Fruit fly (Drosophila melanogaster) whole organism, wandering third instar larva: ENCODE data around the gene CG5953.
A peak's percentile ranks its signal among the peaks of the same experiment; 100 is the strongest.

Experiments used
- Abd-B ChIP-seq: fragments of >200 bp; optimal IDR thresholded peaks from 2 replicates; lab custom pipeline; 2017; ENCODE audit warnings: missing biosample characterization, missing genetic modification characterization
- CG32264 ChIP-seq: fragments of 200-800 bp; sonication (Bioruptor generic); optimal IDR thresholded peaks from 2 replicates; lab custom pipeline; 2016; ENCODE audit warnings: missing biosample characterization, missing genetic modification characterization
- CG9705 ChIP-seq: fragments of 200-800 bp; sonication (Bioruptor generic); optimal IDR thresholded peaks from 2 replicates; lab custom pipeline; 2018; ENCODE audit warnings: missing biosample characterization, mild to moderate bottlenecking, missing genetic modification characterization
- CrebA ChIP-seq: fragments of 200-800 bp; sonication (Bioruptor generic); optimal IDR thresholded peaks from 2 replicates; lab custom pipeline; 2016; ENCODE audit warnings: missing biosample characterization, mild to moderate bottlenecking, missing genetic modification characterization, borderline replicate concordance
- Dfd ChIP-seq: fragments of >200 bp; optimal IDR thresholded peaks from 2 replicates; lab custom pipeline; 2017; ENCODE audit warnings: missing biosample characterization, missing genetic modification characterization
- Dif ChIP-seq: fragments of 200-275, 200-300 bp; sonication (Bioruptor generic); optimal IDR thresholded peaks from 2 replicates; lab custom pipeline; 2018; ENCODE audit warnings: missing biosample characterization, missing genetic modification characterization; ENCODE audit not compliant: partially characterized antibody
- GATAd ChIP-seq: sonication (Bioruptor generic); optimal IDR thresholded peaks from 2 replicates; lab custom pipeline; 2016; ENCODE audit warnings: missing biosample characterization, missing genetic modification characterization
- HLH106 ChIP-seq: fragments of 200-800 bp; optimal IDR thresholded peaks from 3 replicates; lab custom pipeline; 2019; ENCODE audit warnings: missing biosample characterization, mild to moderate bottlenecking, missing genetic modification characterization, moderate library complexity
- Hnf4 ChIP-seq: fragments of 200-800 bp; sonication (Bioruptor generic); optimal IDR thresholded peaks from 2 replicates; lab custom pipeline; 2016; ENCODE audit warnings: missing biosample characterization, mild to moderate bottlenecking, missing genetic modification characterization
- Hr78 ChIP-seq: fragments of >200 bp; optimal IDR thresholded peaks from 2 replicates; lab custom pipeline; 2017; ENCODE audit warnings: missing biosample characterization, missing genetic modification characterization
- Hr83 ChIP-seq: fragments of 200-300 bp; sonication (Bioruptor generic); optimal IDR thresholded peaks from 2 replicates; lab custom pipeline; 2016; ENCODE audit warnings: missing biosample characterization, mild to moderate bottlenecking, missing genetic modification characterization, moderate library complexity; ENCODE audit not compliant: poor library complexity, severe bottlenecking
- Jra ChIP-seq: sonication (Bioruptor generic); optimal IDR thresholded peaks from 2 replicates; lab custom pipeline; 2016; ENCODE audit warnings: missing biosample characterization, missing genetic modification characterization
- Mio ChIP-seq: sonication (Bioruptor generic); optimal IDR thresholded peaks from 2 replicates; lab custom pipeline; 2016; ENCODE audit warnings: missing biosample characterization, missing genetic modification characterization
- Myc ChIP-seq: fragments of >200 bp; optimal IDR thresholded peaks from 2 replicates; lab custom pipeline; 2017
- N ChIP-seq: fragments of >200 bp; optimal IDR thresholded peaks from 2 replicates; lab custom pipeline; 2018; ENCODE audit warnings: missing biosample characterization, missing external identifiers, missing genetic modification characterization
- OdsH ChIP-seq: fragments of 200-800 bp; sonication (Bioruptor generic); optimal IDR thresholded peaks from 2 replicates; lab custom pipeline; 2016; ENCODE audit warnings: missing biosample characterization, mild to moderate bottlenecking, missing genetic modification characterization
- Rel ChIP-seq, 2 experiments: fragments of 200-800 bp; sonication (Bioruptor generic) in 1 of 2; optimal IDR thresholded peaks; 2 replicates in 1 of 2; 3 replicates in 1 of 2; lab custom pipeline; 2016 to 2019; ENCODE audit warnings: mild to moderate bottlenecking in 2 of 2, missing biosample characterization in 2 of 2, missing genetic modification characterization in 2 of 2, moderate library complexity in 1 of 2
- Sp1 ChIP-seq: fragments of 200-800 bp; sonication (Bioruptor generic); optimal IDR thresholded peaks from 3 replicates; lab custom pipeline; 2019; ENCODE audit warnings: missing biosample characterization, mild to moderate bottlenecking, missing genetic modification characterization, moderate library complexity
- Vsx2 ChIP-seq: fragments of 200-300, 225-300 bp; sonication (Bioruptor generic); optimal IDR thresholded peaks from 2 replicates; lab custom pipeline; 2018; ENCODE audit warnings: missing biosample characterization, missing genetic modification characterization; ENCODE audit not compliant: partially characterized antibody
- br ChIP-seq: fragments of 200-800 bp; sonication (Bioruptor generic); optimal IDR thresholded peaks from 2 replicates; lab custom pipeline; 2016; ENCODE audit warnings: missing biosample characterization, missing genetic modification characterization
- brk ChIP-seq: fragments of 200-800 bp; sonication (Bioruptor generic); optimal IDR thresholded peaks from 2 replicates; lab custom pipeline; 2016; ENCODE audit warnings: missing biosample characterization, mild to moderate bottlenecking, missing genetic modification characterization
- dl ChIP-seq, 2 experiments: fragments of 175-275, 200-275 bp in 1 of 2; fragments of 200-275 bp in 1 of 2; sonication (Bioruptor generic); optimal IDR thresholded peaks; lab custom pipeline; 2018; ENCODE audit warnings: mild to moderate bottlenecking in 2 of 2, missing biosample characterization in 2 of 2, missing genetic modification characterization in 2 of 2, moderate library complexity in 2 of 2; ENCODE audit not compliant: partially characterized antibody in 2 of 2, insufficient read depth in 1 of 2
- dmrt93B ChIP-seq: fragments of 200-800 bp; sonication (Bioruptor generic); optimal IDR thresholded peaks from 2 replicates; lab custom pipeline; 2018; ENCODE audit warnings: missing biosample characterization, mild to moderate bottlenecking, missing genetic modification characterization
- dsf ChIP-seq: sonication (Bioruptor generic); optimal IDR thresholded peaks from 2 replicates; lab custom pipeline; 2016; ENCODE audit warnings: missing biosample characterization, missing genetic modification characterization, borderline replicate concordance
- ey ChIP-seq: fragments of 200-800 bp; sonication (Bioruptor generic); optimal IDR thresholded peaks from 2 replicates; lab custom pipeline; 2016; ENCODE audit warnings: missing biosample characterization, missing genetic modification characterization
- foxo ChIP-seq, 2 experiments: fragments of 200-800 bp; sonication (Bioruptor generic); optimal IDR thresholded peaks; 2 replicates in 1 of 2; 3 replicates in 1 of 2; lab custom pipeline; 2016 to 2017; ENCODE audit warnings: missing biosample characterization in 2 of 2, missing genetic modification characterization in 2 of 2
- fru ChIP-seq: fragments of 200-800 bp; sonication (Bioruptor generic); optimal IDR thresholded peaks from 3 replicates; lab custom pipeline; 2016; ENCODE audit warnings: missing biosample characterization, mild to moderate bottlenecking, missing genetic modification characterization
- h ChIP-seq: fragments of 200-800 bp; sonication (Bioruptor generic); optimal IDR thresholded peaks from 3 replicates; lab custom pipeline; 2016; ENCODE audit warnings: missing biosample characterization, mild to moderate bottlenecking, missing genetic modification characterization
- jim ChIP-seq: fragments of 175-275, 200-325 bp; sonication (Bioruptor generic); optimal IDR thresholded peaks from 2 replicates; lab custom pipeline; 2016; ENCODE audit warnings: missing biosample characterization, mild to moderate bottlenecking, missing genetic modification characterization
- lola ChIP-seq: fragments of >200 bp; optimal IDR thresholded peaks from 2 replicates; lab custom pipeline; 2017; ENCODE audit warnings: missing biosample characterization, missing genetic modification characterization
- pan ChIP-seq: fragments of >200 bp; optimal IDR thresholded peaks from 2 replicates; lab custom pipeline; 2017
- psq ChIP-seq: fragments of 200-800 bp; sonication (Bioruptor generic); optimal IDR thresholded peaks from 3 replicates; lab custom pipeline; 2017; ENCODE audit warnings: missing biosample characterization, mild to moderate bottlenecking, missing genetic modification characterization, moderate library complexity
- rgr ChIP-seq: fragments of 200-800 bp; sonication (Bioruptor generic); optimal IDR thresholded peaks from 3 replicates; lab custom pipeline; 2016; ENCODE audit warnings: missing biosample characterization, mild to moderate bottlenecking, missing genetic modification characterization
- sage ChIP-seq: fragments of 200-800 bp; sonication (Bioruptor generic); optimal IDR thresholded peaks from 2 replicates; lab custom pipeline; 2016; ENCODE audit warnings: missing biosample characterization, mild to moderate bottlenecking, missing genetic modification characterization
- sv ChIP-seq: fragments of 200-800 bp; sonication (Bioruptor generic); optimal IDR thresholded peaks from 3 replicates; lab custom pipeline; 2016; ENCODE audit warnings: missing biosample characterization, missing genetic modification characterization
- tai ChIP-seq: sonication (Bioruptor generic); optimal IDR thresholded peaks from 2 replicates; lab custom pipeline; 2016; ENCODE audit warnings: missing biosample characterization, missing genetic modification characterization
- usp ChIP-seq: fragments of >200 bp; optimal IDR thresholded peaks from 2 replicates; lab custom pipeline; 2017; ENCODE audit warnings: missing biosample characterization, missing genetic modification characterization
- woc ChIP-seq: sonication (Bioruptor generic); optimal IDR thresholded peaks from 2 replicates; lab custom pipeline; 2016; ENCODE audit warnings: missing biosample characterization, mild to moderate bottlenecking, missing genetic modification characterization

CG5953 gene

DNA sequence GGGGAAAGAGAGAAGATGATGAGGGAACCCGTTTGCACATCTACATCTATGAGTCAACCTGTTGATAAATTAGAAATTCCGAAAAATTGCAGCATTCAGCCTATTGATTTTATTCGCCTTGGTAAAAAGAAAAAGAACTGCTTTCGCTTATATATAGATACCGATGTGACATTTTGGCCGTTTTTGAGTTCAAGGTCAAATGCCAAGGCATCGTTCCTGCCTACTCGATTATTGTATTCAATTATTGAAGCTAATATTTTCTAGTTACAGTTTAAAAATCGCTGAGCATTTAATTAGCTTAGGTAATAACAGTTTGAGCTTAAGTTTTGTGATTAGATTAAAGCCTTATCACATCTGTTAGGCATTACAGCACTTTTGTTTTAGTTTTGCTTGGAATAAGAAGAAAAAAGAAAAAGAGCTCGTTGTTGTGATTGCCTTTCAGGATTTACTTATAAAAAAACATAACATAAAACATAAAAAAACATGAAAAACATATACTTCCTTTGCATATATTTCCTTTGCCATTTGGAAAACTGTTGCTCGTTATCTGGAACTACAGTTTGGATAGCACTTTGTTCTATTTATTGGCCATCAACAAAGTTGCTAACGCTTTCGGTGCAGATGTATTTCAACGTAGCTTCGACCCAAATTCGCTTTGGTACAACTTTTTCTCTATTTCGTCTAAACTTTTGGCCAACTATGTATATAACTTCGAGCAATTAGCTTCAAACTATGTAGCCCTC is 38.5 kb downstream of the CG5953 start:
- TF ChIP-seq dl (GFP tag; optimal IDR thresholded peaks at IDR 0.05; lab: Kevin White, UChicago; ENCODE audit: insufficient read depth in 1 of 2, partially characterized antibody in 2 of 2) (no peak), Jra (GFP tag; lab: Kevin White, UChicago) (no peak), Hnf4 (GFP tag; lab: Kevin White, UChicago) (no peak), Dif (GFP tag; lab: Kevin White, UChicago) (no peak), lola (GFP tag; lab: Kevin White, UChicago) (no peak), foxo (GFP tag; optimal IDR thresholded peaks at IDR 0.05; lab: Kevin White, UChicago) (no peak)

DNA sequence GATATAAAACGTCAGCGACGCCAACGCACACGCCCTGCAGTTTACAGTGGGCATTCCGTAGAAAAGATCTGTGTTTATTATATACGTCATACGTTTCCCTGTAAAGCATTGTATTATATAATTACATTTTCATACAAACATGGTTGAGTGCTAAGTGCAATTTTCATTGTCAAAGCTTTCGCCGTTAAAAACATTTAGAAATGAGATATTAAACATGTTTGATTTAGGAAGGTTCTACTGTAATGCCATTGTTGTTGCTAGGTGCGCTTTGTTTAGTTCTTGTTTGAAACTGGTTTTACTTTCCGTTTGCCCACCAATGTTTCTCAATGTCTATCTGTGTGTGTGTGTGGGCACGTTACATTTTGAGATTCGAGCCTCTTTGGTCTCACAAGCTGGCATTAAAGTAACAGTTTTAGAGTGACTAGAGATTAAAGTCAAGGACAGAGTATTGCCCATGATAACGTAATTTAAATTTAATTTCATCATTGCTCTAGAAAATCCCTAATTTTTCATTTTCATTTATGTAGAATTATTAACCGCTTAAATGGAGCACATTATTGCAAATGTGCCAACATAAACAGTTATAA is 40.0 kb downstream of the CG5953 start:
- TF ChIP-seq foxo (GFP tag; optimal IDR thresholded peaks at IDR 0.05; lab: Kevin White, UChicago) (peak; percentile 33 to 93), HLH106 (tag; lab: Kevin White, UChicago) (peak; percentile 87), psq (GFP tag; lab: Kevin White, UChicago) (peak; percentile 84), CG9705 (GFP tag; lab: Kevin White, UChicago) (peak; percentile 78), usp (GFP tag; lab: Kevin White, UChicago) (no peak), CrebA (GFP tag; lab: Kevin White, UChicago) (peak; percentile 67), Vsx2 (GFP tag; lab: Kevin White, UChicago) (no peak), Hnf4 (GFP tag; lab: Kevin White, UChicago) (peak; percentile 83), sage (GFP tag; lab: Kevin White, UChicago) (peak; percentile 47), N (GFP tag; lab: Kevin White, UChicago) (no peak), pan (no peak), Dfd (GFP tag; lab: Kevin White, UChicago) (peak; percentile 65), fru (peak; percentile 93), Sp1 (peak; percentile 91), tai (GFP tag; lab: Kevin White, UChicago) (peak; percentile 44), brk (GFP tag; lab: Kevin White, UChicago) (peak; percentile 88), jim (GFP tag; lab: Kevin White, UChicago) (no peak), rgr (GFP tag; lab: Kevin White, UChicago) (peak; percentile 92), br (peak; percentile 93), woc (GFP tag; lab: Kevin White, UChicago) (peak; percentile 90), OdsH (peak; percentile 86), Dif (GFP tag; lab: Kevin White, UChicago) (no peak), Abd-B (GFP tag; lab: Kevin White, UChicago) (no peak), dsf (GFP tag; lab: Kevin White, UChicago) (peak; percentile 56), dmrt93B (GFP tag; lab: Kevin White, UChicago) (peak; percentile 58), Mio (no peak), Myc (lab: Kevin White, UChicago) (peak; percentile 56), GATAd (GFP tag; lab: Kevin White, UChicago) (peak; percentile 20), lola (GFP tag; lab: Kevin White, UChicago) (no peak), Jra (GFP tag; lab: Kevin White, UChicago) (peak; percentile 61), sv (GFP tag; lab: Kevin White, UChicago) (peak; percentile 60), dl (GFP tag; optimal IDR thresholded peaks at IDR 0.05; lab: Kevin White, UChicago; ENCODE audit: insufficient read depth in 1 of 2, partially characterized antibody in 2 of 2) (no peak), CG32264 (GFP tag; lab: Kevin White, UChicago) (peak; percentile 60), h (peak; percentile 90), ey (GFP tag; lab: Kevin White, UChicago) (peak; percentile 92), Hr78 (GFP tag; lab: Kevin White, UChicago) (no peak), Rel (GFP tag; optimal IDR thresholded peaks at IDR 0.05; lab: Kevin White, UChicago) (peak; percentile 35), Rel (tag; optimal IDR thresholded peaks at IDR 0.05; lab: Kevin White, UChicago) (peak; percentile 76), Hr83 (GFP tag; lab: Kevin White, UChicago) (no peak)
